Worm (Caenorhabditis elegans) whole organism, mixed stage, embryonic: Measurements from ENCODE around the gene lrch-1.

ENCODE experiments used
- bed-3 ChIP-seq: fragments of 200-800 bp; sonication (Bioruptor generic); optimal IDR thresholded peaks from 3 replicates; lab custom pipeline; 2018; ENCODE audit warnings: mild to moderate bottlenecking, missing genetic modification characterization, moderate library complexity, missing compliant biosample characterization
- lsy-2 ChIP-seq: fragments of 150-350 bp; optimal IDR thresholded peaks from 2 replicates; lab custom pipeline; 2014; ENCODE audit warnings: missing biosample characterization, missing genetic modification characterization
- nhr-237 ChIP-seq: fragments of 150-350 bp; optimal IDR thresholded peaks from 2 replicates; lab custom pipeline; 2014; ENCODE audit warnings: missing biosample characterization, missing genetic modification characterization
- nhr-28 ChIP-seq: fragments of 150-350 bp; optimal IDR thresholded peaks from 2 replicates; lab custom pipeline; 2014; ENCODE audit warnings: missing biosample characterization, missing genetic modification characterization

ce11 chrX:6159562-6159961 lies 56.9 kb downstream of the lrch-1 start:
- no peak for TF ChIP-seq nhr-237 (tag; lab: Kevin White, UChicago)
- TF ChIP-seq nhr-28 (tag; lab: Kevin White, UChicago) = no peak
- no peak for TF ChIP-seq bed-3 (GFP tag; lab: Kevin White, UChicago)
- TF ChIP-seq lsy-2 = no peak
